Fruit fly (Drosophila melanogaster) whole organism, embryonic: Measurements from ENCODE around the gene ArfGAP3.

Experiments
- BtbVII ChIP-seq: fragments of 200-800 bp; sonication (Bioruptor generic); optimal IDR thresholded peaks from 3 replicates; lab custom pipeline; 2017; ENCODE audit warnings: missing biosample characterization, mild to moderate bottlenecking, missing genetic modification characterization
- CG11723 ChIP-seq: fragments of 200-800 bp; sonication (Bioruptor generic); optimal IDR thresholded peaks from 2 replicates; lab custom pipeline; 2017; ENCODE audit warnings: missing biosample characterization, mild to moderate bottlenecking, missing genetic modification characterization
- CG12769 ChIP-seq: fragments of 200-800 bp; sonication (Bioruptor generic); optimal IDR thresholded peaks from 2 replicates; lab custom pipeline; 2019; ENCODE audit warnings: missing biosample characterization, mild to moderate bottlenecking, missing genetic modification characterization, moderate library complexity
- CG13424 ChIP-seq: fragments of 200-800 bp; sonication (Bioruptor generic); optimal IDR thresholded peaks from 2 replicates; lab custom pipeline; 2019; ENCODE audit warnings: missing biosample characterization, mild to moderate bottlenecking, missing genetic modification characterization, moderate library complexity
- CG1529 ChIP-seq: fragments of 200-800 bp; sonication (Bioruptor generic); optimal IDR thresholded peaks from 3 replicates; lab custom pipeline; 2018; ENCODE audit warnings: missing biosample characterization, missing genetic modification characterization
- CG15696 ChIP-seq: fragments of 200-800 bp; sonication (Bioruptor generic); optimal IDR thresholded peaks from 2 replicates; lab custom pipeline; 2019; ENCODE audit warnings: missing biosample characterization, mild to moderate bottlenecking, missing genetic modification characterization, moderate library complexity
- CG16813 ChIP-seq: fragments of 200-800 bp; sonication (Bioruptor generic); IDR thresholded peaks from 3 replicates; pipeline ENCODE4 v1.3.6; 2022; ENCODE audit warnings: missing biosample characterization, missing genetic modification characterization; ENCODE audit not compliant: partially characterized antibody
- CG17361 ChIP-seq: fragments of 200-800 bp; sonication (Bioruptor generic); IDR thresholded peaks from 3 replicates; pipeline ENCODE4 v1.3.6; 2022; ENCODE audit warnings: missing biosample characterization, missing genetic modification characterization
- CG17802 ChIP-seq: fragments of 200-800 bp; sonication (Bioruptor generic); optimal IDR thresholded peaks from 2 replicates; lab custom pipeline; 2018; ENCODE audit warnings: missing biosample characterization, mild to moderate bottlenecking, missing genetic modification characterization, moderate library complexity
- CG17829 ChIP-seq: fragments of 200-800 bp; optimal IDR thresholded peaks from 2 replicates; lab custom pipeline; 2019; ENCODE audit warnings: missing biosample characterization, mild to moderate bottlenecking, missing genetic modification characterization, moderate library complexity
- CG2116 ChIP-seq: fragments of 200-800 bp; sonication (Bioruptor generic); optimal IDR thresholded peaks from 3 replicates; lab custom pipeline; 2018; ENCODE audit warnings: missing biosample characterization, mild to moderate bottlenecking, missing genetic modification characterization
- CG2889 ChIP-seq: fragments of 200-800 bp; sonication (Bioruptor generic); IDR thresholded peaks from 3 replicates; pipeline ENCODE4 v1.3.6; 2022; ENCODE audit warnings: missing biosample characterization, missing genetic modification characterization
- CG30403 ChIP-seq: fragments of 200-800 bp; sonication (Bioruptor generic); optimal IDR thresholded peaks from 3 replicates; lab custom pipeline; 2016; ENCODE audit warnings: missing biosample characterization, missing genetic modification characterization
- CG31441 ChIP-seq: fragments of 200-800 bp; sonication (Bioruptor generic); IDR thresholded peaks from 2 replicates; pipeline ENCODE4 v1.3.6; 2022; ENCODE audit warnings: missing biosample characterization, missing genetic modification characterization
- CG4360 ChIP-seq: fragments of 200-800 bp; sonication (Bioruptor generic); IDR thresholded peaks from 2 replicates; pipeline ENCODE4 v1.3.6; 2022; ENCODE audit warnings: missing biosample characterization, missing genetic modification characterization
- CG6272 ChIP-seq: fragments of 200-800 bp; sonication (Bioruptor generic); IDR thresholded peaks from 2 replicates; pipeline ENCODE4 v1.3.6; 2022; ENCODE audit warnings: missing biosample characterization, missing genetic modification characterization
- CG6765 ChIP-seq: fragments of 200-800 bp; sonication (Bioruptor generic); optimal IDR thresholded peaks from 3 replicates; lab custom pipeline; 2017; ENCODE audit warnings: missing biosample characterization, mild to moderate bottlenecking, missing genetic modification characterization
- CG8290 ChIP-seq, 3 experiments: fragments of 200-800 bp; sonication (Bioruptor generic); optimal IDR thresholded peaks; 2 replicates each; lab custom pipeline; 2016 to 2019; ENCODE audit warnings: missing biosample characterization in 3 of 3, missing genetic modification characterization in 3 of 3, mild to moderate bottlenecking in 2 of 3, moderate library complexity in 1 of 3
- CG8924 ChIP-seq: fragments of 200-800 bp; optimal IDR thresholded peaks from 3 replicates; lab custom pipeline; 2019; ENCODE audit warnings: missing biosample characterization, mild to moderate bottlenecking, missing genetic modification characterization, moderate library complexity
- ERR ChIP-seq: fragments of 200-800 bp; sonication (Bioruptor generic); optimal IDR thresholded peaks from 2 replicates; lab custom pipeline; 2016; ENCODE audit warnings: missing biosample characterization, missing genetic modification characterization
- Hr3 ChIP-seq: fragments of 200-800 bp; sonication (Bioruptor generic); optimal IDR thresholded peaks from 3 replicates; lab custom pipeline; 2016; ENCODE audit warnings: missing biosample characterization, missing genetic modification characterization
- MESR4 ChIP-seq: fragments of 200-800 bp; sonication (Bioruptor generic); optimal IDR thresholded peaks from 2 replicates; lab custom pipeline; 2018; ENCODE audit warnings: missing biosample characterization, mild to moderate bottlenecking, missing genetic modification characterization, moderate library complexity
- Med ChIP-seq: fragments of 200-800 bp; sonication (Bioruptor generic); peaks from one replicate; lab custom pipeline; 2016; ENCODE audit warnings: missing biosample characterization, missing genetic modification characterization, mild to moderate bottlenecking, inconsistent platforms, moderate library complexity
- NC2α ChIP-seq: fragments of 200-800 bp; sonication (Bioruptor generic); optimal IDR thresholded peaks from 2 replicates; lab custom pipeline; 2016; ENCODE audit warnings: missing biosample characterization, missing genetic modification characterization
- Oaz ChIP-seq: fragments of 200-800 bp; sonication (Bioruptor generic); IDR thresholded peaks from 2 replicates; pipeline ENCODE4 v1.3.6; 2022; ENCODE audit warnings: missing biosample characterization, missing genetic modification characterization
- Rx ChIP-seq: fragments of 200-800 bp; sonication (Bioruptor generic); IDR thresholded peaks from 2 replicates; pipeline ENCODE4 v1.3.6; 2022; ENCODE audit warnings: missing biosample characterization, missing genetic modification characterization
- Scr ChIP-seq: fragments of 200-800 bp; sonication (Bioruptor generic); IDR thresholded peaks from 2 replicates; pipeline ENCODE4 v1.3.6; 2022; ENCODE audit warnings: missing biosample characterization, missing genetic modification characterization; ENCODE audit not compliant: partially characterized antibody
- Six4 ChIP-seq: fragments of 200-800 bp; sonication (Bioruptor generic); optimal IDR thresholded peaks from 2 replicates; lab custom pipeline; 2016; ENCODE audit warnings: missing biosample characterization, missing genetic modification characterization
- Taf1 ChIP-seq: fragments of 200-800 bp; sonication (Bioruptor generic); IDR thresholded peaks from 2 replicates; pipeline ENCODE4 v1.3.6; 2022; ENCODE audit warnings: missing biosample characterization, missing genetic modification characterization
- Trl ChIP-seq, 3 experiments: fragments of >200 bp in 2 of 3; fragments of 200-800 bp in 1 of 3; sonication (Bioruptor generic) in 1 of 3; optimal IDR thresholded peaks; 2 replicates in 1 of 3; 3 replicates in 2 of 3; lab custom pipeline; 2016 to 2017; ENCODE audit warnings: missing biosample characterization in 1 of 3, missing genetic modification characterization in 1 of 3
- ac ChIP-seq: fragments of 200-800 bp; sonication (Bioruptor generic); optimal IDR thresholded peaks from 3 replicates; lab custom pipeline; 2017; ENCODE audit warnings: missing biosample characterization, mild to moderate bottlenecking, missing genetic modification characterization
- cas ChIP-seq: fragments of 200-800 bp; sonication (Bioruptor generic); IDR thresholded peaks from 2 replicates; pipeline ENCODE4 v1.3.6; 2022; ENCODE audit warnings: missing biosample characterization, missing genetic modification characterization
- esg ChIP-seq: fragments of 200-800 bp; sonication (Bioruptor generic); conservative IDR thresholded peaks from 2 replicates; pipeline ENCODE4 v1.3.6; 2022; ENCODE audit warnings: missing biosample characterization, missing genetic modification characterization
- gfzf ChIP-seq: fragments of 200-800 bp; sonication (Bioruptor generic); optimal IDR thresholded peaks from 2 replicates; lab custom pipeline; 2016; ENCODE audit warnings: missing biosample characterization, mild to moderate bottlenecking, missing genetic modification characterization, moderate library complexity
- grn ChIP-seq: fragments of 200-800 bp; sonication (Bioruptor generic); optimal IDR thresholded peaks from 3 replicates; lab custom pipeline; 2017; ENCODE audit warnings: missing biosample characterization, missing genetic modification characterization
- gsb ChIP-seq: fragments of 200-800 bp; sonication (Bioruptor generic); IDR thresholded peaks from 2 replicates; pipeline ENCODE4 v1.3.6; 2022; ENCODE audit warnings: missing biosample characterization, missing genetic modification characterization
- inv ChIP-seq: fragments of 200-800 bp; sonication (Bioruptor generic); IDR thresholded peaks from 2 replicates; pipeline ENCODE4 v1.3.6; 2022; ENCODE audit warnings: missing biosample characterization, missing genetic modification characterization; ENCODE audit not compliant: partially characterized antibody
- knrl ChIP-seq: fragments of 200-800 bp; sonication (Bioruptor generic); IDR thresholded peaks from 3 replicates; pipeline ENCODE4 v1.3.6; 2022; ENCODE audit warnings: missing biosample characterization, missing genetic modification characterization; ENCODE audit not compliant: partially characterized antibody
- lbe ChIP-seq: fragments of 200-800 bp; sonication (Bioruptor generic); optimal IDR thresholded peaks from 2 replicates; lab custom pipeline; 2016; ENCODE audit warnings: missing biosample characterization, mild to moderate bottlenecking, missing genetic modification characterization
- phol ChIP-seq: fragments of 200-800 bp; sonication (Bioruptor generic); optimal IDR thresholded peaks from 3 replicates; lab custom pipeline; 2018; ENCODE audit warnings: missing biosample characterization, mild to moderate bottlenecking, missing genetic modification characterization, moderate library complexity
- prd ChIP-seq, 3 experiments: fragments of >200 bp in 2 of 3; fragments of 200-800 bp in 1 of 3; sonication (Bioruptor generic) in 1 of 3; optimal IDR thresholded peaks in 2 of 3; IDR thresholded peaks in 1 of 3; 2 replicates in 2 of 3; 3 replicates in 1 of 3; pipeline versions ENCODE4 v1.3.6 to Lab custom; 2017 to 2022; ENCODE audit warnings: missing biosample characterization in 1 of 3, missing genetic modification characterization in 1 of 3
- sc ChIP-seq, 3 experiments: fragments of >200 bp in 2 of 3; fragments of 200-800 bp in 1 of 3; sonication (Bioruptor generic) in 1 of 3; optimal IDR thresholded peaks; 2 replicates in 2 of 3; 3 replicates in 1 of 3; lab custom pipeline; 2017; ENCODE audit warnings: mild to moderate bottlenecking in 1 of 3, missing biosample characterization in 1 of 3, missing genetic modification characterization in 1 of 3, missing genetic modification reagents in 1 of 3
- sna ChIP-seq: fragments of 200-800 bp; sonication (Bioruptor generic); IDR thresholded peaks from 2 replicates; pipeline ENCODE4 v1.3.6; 2022; ENCODE audit warnings: missing biosample characterization, missing genetic modification characterization; ENCODE audit not compliant: partially characterized antibody
- sob ChIP-seq: fragments of 200-800 bp; sonication (Bioruptor generic); IDR thresholded peaks from 2 replicates; pipeline ENCODE4 v1.3.6; 2022; ENCODE audit warnings: missing biosample characterization, missing genetic modification characterization
- sug ChIP-seq: fragments of 200-800 bp; optimal IDR thresholded peaks from 2 replicates; lab custom pipeline; 2019; ENCODE audit warnings: missing biosample characterization, mild to moderate bottlenecking, missing genetic modification characterization, moderate library complexity
- trem ChIP-seq: fragments of 200-800 bp; optimal IDR thresholded peaks from 3 replicates; lab custom pipeline; 2019; ENCODE audit warnings: missing biosample characterization, mild to moderate bottlenecking, missing genetic modification characterization, moderate library complexity
- vnd ChIP-seq: fragments of 200-800 bp; sonication (Bioruptor generic); IDR thresholded peaks from 3 replicates; pipeline ENCODE4 v1.3.6; 2022; ENCODE audit warnings: missing biosample characterization, missing genetic modification characterization; ENCODE audit not compliant: partially characterized antibody

The ArfGAP3 gene

dm6 chr3L:22727739-22728335, 10.5 kb upstream of the ArfGAP3 start, which contains the start of the genes CG14450 and CG11367 (continued):
- TF ChIP-seq CG13424 (tag; lab: Kevin White, UChicago) (peak; percentile 49), BtbVII (GFP tag; lab: Kevin White, UChicago) (peak; percentile 27), CG16813 (GFP tag; lab: Robert Waterston, UW) (peak; percentile 65; the same call in 2 of the 3 replicates), ERR (no peak), cas (GFP tag; lab: Robert Waterston, UW) (no peak), CG4360 (peak; percentile 27; the same call in 1 of the 2 replicates), CG6765 (no peak), Med (GFP tag; lab: Kevin White, UChicago) (peak; percentile 81), gfzf (peak; percentile 71), CG17829 (peak; percentile 75), sc (optimal IDR thresholded peaks at IDR 0.05; lab: Kevin White, UChicago) (no peak), sc (GFP tag; optimal IDR thresholded peaks at IDR 0.05; lab: Kevin White, UChicago) (no peak), Taf1 (GFP tag; lab: Robert Waterston, UW) (no peak), knrl (GFP tag; lab: Robert Waterston, UW) (peak; percentile 79), CG2889 (GFP tag; lab: Robert Waterston, UW) (no peak), gsb (GFP tag; lab: Robert Waterston, UW) (no peak), CG1529 (GFP tag; lab: Kevin White, UChicago) (peak; percentile 60), esg (GFP tag; lab: Robert Waterston, UW) (no peak), trem (peak; percentile 81), Scr (GFP tag; lab: Robert Waterston, UW) (peak; percentile 77), Trl (optimal IDR thresholded peaks at IDR 0.05; lab: Kevin White, UChicago) (peak; percentile 86 to 91), Trl (GFP tag; optimal IDR thresholded peaks at IDR 0.05; lab: Kevin White, UChicago) (peak; percentile 0), CG8290 (GFP tag; optimal IDR thresholded peaks at IDR 0.05; lab: Kevin White, UChicago) (peak; percentile 46), CG8290 (tag; optimal IDR thresholded peaks at IDR 0.05; lab: Kevin White, UChicago) (peak; percentile 26 to 55), CG8924 (peak; percentile 68), MESR4 (GFP tag; lab: Kevin White, UChicago) (peak; percentile 13), CG12769 (tag; lab: Kevin White, UChicago) (peak; percentile 71), prd (optimal IDR thresholded peaks at IDR 0.05; lab: Kevin White, UChicago) (no peak), prd (GFP tag; IDR thresholded peaks at IDR 0.05; lab: Robert Waterston, UW) (0 out of 3 replicates have a peak, but pooled peaks have one; percentile 10), NC2α (no peak), CG2116 (GFP tag; lab: Kevin White, UChicago) (peak; percentile 75), sug (tag; lab: Kevin White, UChicago) (peak; percentile 55), CG17361 (GFP tag; lab: Robert Waterston, UW) (peak; percentile 25; the same call in 1 of the 3 replicates), CG31441 (GFP tag; lab: Robert Waterston, UW) (peak; percentile 61), ac (GFP tag; lab: Kevin White, UChicago) (no peak), grn (GFP tag; lab: Kevin White, UChicago) (peak; percentile 14), sob (no peak), sna (GFP tag; lab: Robert Waterston, UW) (peak; percentile 78), Rx (GFP tag; lab: Robert Waterston, UW) (no peak), CG15696 (peak; percentile 20), vnd (peak; percentile 48; the same call in 1 of the 3 replicates), inv (GFP tag; lab: Robert Waterston, UW) (peak; percentile 39; the same call in 1 of the 2 replicates), Six4 (GFP tag; lab: Kevin White, UChicago) (peak; percentile 13), CG11723 (GFP tag; lab: Kevin White, UChicago) (peak; percentile 7), phol (tag; lab: Kevin White, UChicago) (peak; percentile 50), lbe (GFP tag; lab: Kevin White, UChicago) (peak; percentile 66), CG30403 (GFP tag; lab: Kevin White, UChicago) (peak; percentile 9), CG17802 (tag; lab: Kevin White, UChicago) (no peak), CG6272 (GFP tag; lab: Robert Waterston, UW) (no peak), Hr3 (GFP tag; lab: Kevin White, UChicago) (peak; percentile 31), Oaz (GFP tag; lab: Robert Waterston, UW) (no peak)
